Fruit fly (Drosophila melanogaster): Measurements from ENCODE around the gene Syt7.

Syt7 gene

dm6 chr4:276325-276724 is 30.0 kb downstream of the Syt7 start, which contains the start of gene NfI:
Gene NfI (minus strand): TSS chr4:276369.
- TF ChIP-seq CG13204 (GFP tag; optimal IDR thresholded peaks at IDR 0.05): no peak
- TF ChIP-seq CG10348 (GFP tag; IDR thresholded peaks at IDR 0.05): no peak
- no peak for TF ChIP-seq Snoo (tag; optimal IDR thresholded peaks at IDR 0.05)
- no peak for TF ChIP-seq CG15710 (tag; optimal IDR thresholded peaks at IDR 0.05)
- TF ChIP-seq CG12605 (GFP tag; IDR thresholded peaks at IDR 0.05): no peak
- TF ChIP-seq CG8159 (tag; optimal IDR thresholded peaks at IDR 0.05): no peak
- TF ChIP-seq CG17806 (tag; optimal IDR thresholded peaks at IDR 0.05): no peak
- TF ChIP-seq Pif1A (GFP tag; optimal IDR thresholded peaks at IDR 0.05): no peak
- TF ChIP-seq rn (GFP tag; IDR thresholded peaks at IDR 0.05): no peak

dm6 chr4:274704-275103 is 31.6 kb downstream of the Syt7 start:
- no peak for TF ChIP-seq Pif1A (GFP tag; optimal IDR thresholded peaks at IDR 0.05)
- TF ChIP-seq CG14655 (GFP tag; optimal IDR thresholded peaks at IDR 0.05): no peak
- no peak for TF ChIP-seq CG15710 (tag; optimal IDR thresholded peaks at IDR 0.05)
- no peak for TF ChIP-seq CG9948 (tag; optimal IDR thresholded peaks at IDR 0.05)
- no peak for TF ChIP-seq EcR (GFP tag; optimal IDR thresholded peaks at IDR 0.05)
- TF ChIP-seq CG32121 (GFP tag; IDR thresholded peaks at IDR 0.05): no peak
- TF ChIP-seq Ets98B (GFP tag; IDR thresholded peaks at IDR 0.05): no peak
- no peak for TF ChIP-seq CG17806 (tag; optimal IDR thresholded peaks at IDR 0.05)
- TF ChIP-seq rn (GFP tag; IDR thresholded peaks at IDR 0.05): no peak
- TF ChIP-seq CG13204 (GFP tag; optimal IDR thresholded peaks at IDR 0.05): no peak
- no peak for TF ChIP-seq fd96Ca (GFP tag; IDR thresholded peaks at IDR 0.05)
- no peak for TF ChIP-seq CG34367 (tag; optimal IDR thresholded peaks at IDR 0.05)
- no peak for TF ChIP-seq CG4496 (GFP tag; IDR thresholded peaks at IDR 0.05)
- TF ChIP-seq CG10348 (GFP tag; IDR thresholded peaks at IDR 0.05): no peak
- TF ChIP-seq D1 (tag; optimal IDR thresholded peaks at IDR 0.05): no peak
- no peak for TF ChIP-seq Pif1B (GFP tag; optimal IDR thresholded peaks at IDR 0.05)
- TF ChIP-seq CG12605 (GFP tag; IDR thresholded peaks at IDR 0.05): no peak
- TF ChIP-seq CG8301 (tag; optimal IDR thresholded peaks at IDR 0.05): no peak

dm6 chr4:261484-262070 is 44.7 kb downstream of the Syt7 start:
- TF ChIP-seq CG17806 (tag; optimal IDR thresholded peaks at IDR 0.05) (no peak), rn (GFP tag; IDR thresholded peaks at IDR 0.05) (no peak), CG8159 (tag; optimal IDR thresholded peaks at IDR 0.05) (no peak), CG10348 (GFP tag; IDR thresholded peaks at IDR 0.05) (no peak), fd96Ca (GFP tag; IDR thresholded peaks at IDR 0.05) (no peak), CG34367 (tag; optimal IDR thresholded peaks at IDR 0.05) (no peak), Ets98B (GFP tag; IDR thresholded peaks at IDR 0.05) (no peak), CG12605 (GFP tag; IDR thresholded peaks at IDR 0.05) (no peak), CG15710 (tag; optimal IDR thresholded peaks at IDR 0.05) (no peak), gl (tag; optimal IDR thresholded peaks at IDR 0.05) (no peak), CG8301 (tag; optimal IDR thresholded peaks at IDR 0.05) (no peak), Pif1B (GFP tag; optimal IDR thresholded peaks at IDR 0.05) (no peak), Snoo (tag; optimal IDR thresholded peaks at IDR 0.05) (no peak)

- no peak for TF ChIP-seq CG32121 (GFP tag; IDR thresholded peaks at IDR 0.05)
Measured at dm6 chr4:254697-255096, 51.6 kb downstream of the Syt7 start, which contains the start of gene RhoGAP102A. Gene RhoGAP102A (plus strand): TSS chr4:254997.

dm6 chr4:253176-253575 is 53.1 kb downstream of the Syt7 start, which contains the start of gene dpr7:
Gene dpr7 (minus strand): TSS chr4:253329.
- no peak for TF ChIP-seq D1 (tag; optimal IDR thresholded peaks at IDR 0.05)
- TF ChIP-seq CG34367 (tag; optimal IDR thresholded peaks at IDR 0.05): no peak
- no peak for TF ChIP-seq Pif1B (GFP tag; optimal IDR thresholded peaks at IDR 0.05)
- no peak for TF ChIP-seq CG14655 (GFP tag; optimal IDR thresholded peaks at IDR 0.05)
- no peak for TF ChIP-seq EcR (GFP tag; optimal IDR thresholded peaks at IDR 0.05)
- no peak for TF ChIP-seq fd96Ca (GFP tag; IDR thresholded peaks at IDR 0.05)
- no peak for TF ChIP-seq CG12605 (GFP tag; IDR thresholded peaks at IDR 0.05)
- no peak for TF ChIP-seq CG32121 (GFP tag; IDR thresholded peaks at IDR 0.05)
- TF ChIP-seq CG17806 (tag; optimal IDR thresholded peaks at IDR 0.05): no peak
- TF ChIP-seq rn (GFP tag; IDR thresholded peaks at IDR 0.05): no peak
- no peak for TF ChIP-seq CG8301 (tag; optimal IDR thresholded peaks at IDR 0.05)
- no peak for TF ChIP-seq Ets98B (GFP tag; IDR thresholded peaks at IDR 0.05)
- TF ChIP-seq Snoo (tag; optimal IDR thresholded peaks at IDR 0.05): no peak

dm6 chr4:240850-241249 is 65.4 kb downstream of the Syt7 start:
- no peak for TF ChIP-seq fd96Ca (GFP tag; IDR thresholded peaks at IDR 0.05)
- no peak for TF ChIP-seq CG15710 (tag; optimal IDR thresholded peaks at IDR 0.05)
- no peak for TF ChIP-seq CG9948 (tag; optimal IDR thresholded peaks at IDR 0.05)
- TF ChIP-seq CG32121 (GFP tag; IDR thresholded peaks at IDR 0.05): no peak
- TF ChIP-seq CG14655 (GFP tag; optimal IDR thresholded peaks at IDR 0.05): no peak
- no peak for TF ChIP-seq CG13204 (GFP tag; optimal IDR thresholded peaks at IDR 0.05)
- TF ChIP-seq CG17806 (tag; optimal IDR thresholded peaks at IDR 0.05): no peak
- no peak for TF ChIP-seq Snoo (tag; optimal IDR thresholded peaks at IDR 0.05)
- TF ChIP-seq Pif1A (GFP tag; optimal IDR thresholded peaks at IDR 0.05): no peak
- TF ChIP-seq CG8301 (tag; optimal IDR thresholded peaks at IDR 0.05): no peak

- TF ChIP-seq gl (tag; optimal IDR thresholded peaks at IDR 0.05) (no peak), CG15710 (tag; optimal IDR thresholded peaks at IDR 0.05) (no peak), Pif1A (GFP tag; optimal IDR thresholded peaks at IDR 0.05) (no peak), CG17806 (tag; optimal IDR thresholded peaks at IDR 0.05) (no peak), CG34367 (tag; optimal IDR thresholded peaks at IDR 0.05) (no peak), CG8159 (tag; optimal IDR thresholded peaks at IDR 0.05) (no peak), EcR (GFP tag; optimal IDR thresholded peaks at IDR 0.05) (no peak), CG14655 (GFP tag; optimal IDR thresholded peaks at IDR 0.05) (no peak), Ets98B (GFP tag; IDR thresholded peaks at IDR 0.05) (no peak), CG4496 (GFP tag; IDR thresholded peaks at IDR 0.05) (no peak)
Measured at dm6 chr4:238400-238799, 67.9 kb downstream of the Syt7 start.
